Fruit fly (Drosophila melanogaster) whole organism, embryonic: ENCODE data around the gene bor.

ENCODE experiments used
- Awh ChIP-seq: fragments of 200-800 bp; sonication (Bioruptor generic); IDR thresholded peaks from 2 replicates; pipeline ENCODE4, ENCODE4 v1.3.6; 2022; ENCODE audit warnings: missing biosample characterization, missing genetic modification characterization
- CG10267 ChIP-seq: fragments of 200-800 bp; sonication (Bioruptor generic); optimal IDR thresholded peaks from 2 replicates; lab custom pipeline; 2018; ENCODE audit warnings: missing biosample characterization, mild to moderate bottlenecking, missing genetic modification characterization, moderate library complexity
- CG10274 ChIP-seq: fragments of 200-800 bp; sonication (Bioruptor generic); optimal IDR thresholded peaks from 3 replicates; lab custom pipeline; 2017; ENCODE audit warnings: missing biosample characterization, mild to moderate bottlenecking, missing genetic modification characterization
- CG10565 ChIP-seq: fragments of 200-800 bp; sonication (Bioruptor generic); optimal IDR thresholded peaks from 3 replicates; lab custom pipeline; 2016; ENCODE audit warnings: missing biosample characterization, mild to moderate bottlenecking, missing genetic modification characterization
- CG12659 ChIP-seq: fragments of 200-800 bp; sonication (Bioruptor generic); optimal IDR thresholded peaks from 3 replicates; lab custom pipeline; 2017; ENCODE audit warnings: mild to moderate bottlenecking, missing biosample characterization, missing genetic modification reagents, missing genetic modification characterization
- CG13424 ChIP-seq: fragments of 200-800 bp; sonication (Bioruptor generic); optimal IDR thresholded peaks from 2 replicates; lab custom pipeline; 2019; ENCODE audit warnings: missing biosample characterization, mild to moderate bottlenecking, missing genetic modification characterization, moderate library complexity
- CG15269 ChIP-seq: fragments of 200-800 bp; sonication (Bioruptor generic); optimal IDR thresholded peaks from 2 replicates; lab custom pipeline; 2018; ENCODE audit warnings: missing biosample characterization, mild to moderate bottlenecking, missing genetic modification characterization, moderate library complexity
- CG15601 ChIP-seq: fragments of 200-800 bp; sonication (Bioruptor generic); optimal IDR thresholded peaks from 3 replicates; lab custom pipeline; 2019; ENCODE audit warnings: missing biosample characterization, mild to moderate bottlenecking, missing genetic modification characterization, moderate library complexity
- CG15696 ChIP-seq: fragments of 200-800 bp; sonication (Bioruptor generic); optimal IDR thresholded peaks from 2 replicates; lab custom pipeline; 2019; ENCODE audit warnings: missing biosample characterization, mild to moderate bottlenecking, missing genetic modification characterization, moderate library complexity
- CG18599 ChIP-seq: fragments of 200-800 bp; sonication (Bioruptor generic); optimal IDR thresholded peaks from 3 replicates; lab custom pipeline; 2017; ENCODE audit warnings: missing biosample characterization, missing genetic modification characterization, mild to moderate bottlenecking, moderate library complexity, missing genetic modification reagents
- CG31224 ChIP-seq: fragments of 200-800 bp; sonication (Bioruptor generic); IDR thresholded peaks from 2 replicates; pipeline ENCODE4 v1.3.6; 2022; ENCODE audit warnings: missing biosample characterization, missing genetic modification characterization
- CG4360 ChIP-seq: fragments of 200-800 bp; sonication (Bioruptor generic); IDR thresholded peaks from 2 replicates; pipeline ENCODE4 v1.3.6; 2022; ENCODE audit warnings: missing biosample characterization, missing genetic modification characterization
- CG6654 ChIP-seq: fragments of 200-800 bp; sonication (Bioruptor generic); optimal IDR thresholded peaks from 2 replicates; lab custom pipeline; 2017; ENCODE audit warnings: missing biosample characterization, mild to moderate bottlenecking, missing genetic modification characterization
- CG6791 ChIP-seq: fragments of 200-800 bp; sonication (Bioruptor generic); IDR thresholded peaks from 3 replicates; pipeline ENCODE4 v1.3.6; 2022; ENCODE audit warnings: missing biosample characterization, missing genetic modification characterization; ENCODE audit not compliant: partially characterized antibody
- CG9437 ChIP-seq: fragments of 200-800 bp; sonication (Bioruptor generic); optimal IDR thresholded peaks from 2 replicates; lab custom pipeline; 2018; ENCODE audit warnings: missing biosample characterization, mild to moderate bottlenecking, missing genetic modification characterization
- Chrac-16 ChIP-seq: fragments of 200-800 bp; sonication (Bioruptor generic); optimal IDR thresholded peaks from 3 replicates; lab custom pipeline; 2016; ENCODE audit warnings: missing biosample characterization, missing genetic modification characterization
- CkIIα-i1 ChIP-seq: fragments of 200-800 bp; sonication (Bioruptor generic); IDR thresholded peaks from 2 replicates; pipeline ENCODE4 v1.3.6; 2022; ENCODE audit warnings: missing biosample characterization, missing genetic modification characterization
- CoRest ChIP-seq: fragments of 200-800 bp; sonication (Bioruptor generic); optimal IDR thresholded peaks from 3 replicates; lab custom pipeline; 2018; ENCODE audit warnings: missing biosample characterization, mild to moderate bottlenecking, missing genetic modification characterization, moderate library complexity
- Dek ChIP-seq: fragments of 200-800 bp; sonication (Bioruptor generic); optimal IDR thresholded peaks from 3 replicates; lab custom pipeline; 2019; ENCODE audit warnings: missing biosample characterization, mild to moderate bottlenecking, missing genetic modification characterization, moderate library complexity
- H15 ChIP-seq: fragments of 200-800 bp; sonication (Bioruptor generic); IDR thresholded peaks from 3 replicates; pipeline ENCODE4 v1.3.6; 2022; ENCODE audit warnings: missing biosample characterization, missing genetic modification characterization
- Nf-YB ChIP-seq: fragments of 200-800 bp; sonication (Bioruptor generic); optimal IDR thresholded peaks from 3 replicates; lab custom pipeline; 2019; ENCODE audit warnings: missing biosample characterization, mild to moderate bottlenecking, missing genetic modification characterization, moderate library complexity
- Nf-YC ChIP-seq: fragments of 200-800 bp; optimal IDR thresholded peaks from 3 replicates; lab custom pipeline; 2019; ENCODE audit warnings: missing biosample characterization, mild to moderate bottlenecking, missing genetic modification characterization, moderate library complexity
- Sin3A ChIP-seq: fragments of >200 bp; optimal IDR thresholded peaks from 2 replicates; lab custom pipeline; 2018
- ac ChIP-seq: fragments of 200-800 bp; sonication (Bioruptor generic); optimal IDR thresholded peaks from 3 replicates; lab custom pipeline; 2017; ENCODE audit warnings: missing biosample characterization, mild to moderate bottlenecking, missing genetic modification characterization
- amos ChIP-seq: fragments of 200-800 bp; sonication (Bioruptor generic); IDR thresholded peaks from 2 replicates; pipeline ENCODE4 v1.3.6; 2022; ENCODE audit warnings: missing biosample characterization, missing genetic modification characterization; ENCODE audit not compliant: partially characterized antibody
- bigmax ChIP-seq: fragments of 200-800 bp; sonication (Bioruptor generic); optimal IDR thresholded peaks from 2 replicates; lab custom pipeline; 2018; ENCODE audit warnings: missing biosample characterization, mild to moderate bottlenecking, missing genetic modification characterization
- bowl ChIP-seq: fragments of 200-800 bp; sonication (Bioruptor generic); IDR thresholded peaks from 2 replicates; pipeline ENCODE4 v1.3.6; 2022; ENCODE audit warnings: missing biosample characterization, missing genetic modification characterization
- cg ChIP-seq: fragments of 200-800 bp; sonication (Bioruptor generic); optimal IDR thresholded peaks from 3 replicates; lab custom pipeline; 2019; ENCODE audit warnings: missing biosample characterization, mild to moderate bottlenecking, missing genetic modification characterization, moderate library complexity
- chm ChIP-seq: fragments of 200-800 bp; sonication (Bioruptor generic); IDR thresholded peaks from 2 replicates; pipeline ENCODE4 v1.3.6; 2022; ENCODE audit warnings: missing biosample characterization, missing genetic modification characterization
- crp ChIP-seq, 2 experiments: fragments of 200-800 bp; sonication (Bioruptor generic); optimal IDR thresholded peaks; 2 replicates in 1 of 2; 3 replicates in 1 of 2; lab custom pipeline; 2017; ENCODE audit warnings: missing biosample characterization in 2 of 2, missing genetic modification characterization in 2 of 2, mild to moderate bottlenecking in 1 of 2, moderate library complexity in 1 of 2
- dm ChIP-seq: fragments of 200-800 bp; sonication (Bioruptor generic); optimal IDR thresholded peaks from 3 replicates; lab custom pipeline; 2016; ENCODE audit warnings: missing biosample characterization, missing genetic modification characterization
- dmrt11E ChIP-seq: fragments of 200-800 bp; sonication (Bioruptor generic); optimal IDR thresholded peaks from 3 replicates; lab custom pipeline; 2018; ENCODE audit warnings: missing biosample characterization, mild to moderate bottlenecking, missing genetic modification characterization, moderate library complexity
- fru ChIP-seq: fragments of >200 bp; optimal IDR thresholded peaks from 2 replicates; lab custom pipeline; 2017
- gsb ChIP-seq: fragments of 200-800 bp; sonication (Bioruptor generic); IDR thresholded peaks from 2 replicates; pipeline ENCODE4 v1.3.6; 2022; ENCODE audit warnings: missing biosample characterization, missing genetic modification characterization
- gt ChIP-seq: fragments of 200-800 bp; sonication (Bioruptor generic); IDR thresholded peaks from 2 replicates; pipeline ENCODE4 v1.3.6; 2022; ENCODE audit warnings: missing biosample characterization, missing genetic modification characterization
- inv ChIP-seq: fragments of 200-800 bp; sonication (Bioruptor generic); IDR thresholded peaks from 2 replicates; pipeline ENCODE4 v1.3.6; 2022; ENCODE audit warnings: missing biosample characterization, missing genetic modification characterization; ENCODE audit not compliant: partially characterized antibody
- kay ChIP-seq: fragments of 200-800 bp; sonication (Bioruptor generic); optimal IDR thresholded peaks from 2 replicates; lab custom pipeline; 2016; ENCODE audit warnings: missing biosample characterization, missing genetic modification characterization
- mld ChIP-seq: fragments of 200-800 bp; sonication (Bioruptor generic); IDR thresholded peaks from 3 replicates; pipeline ENCODE4 v1.3.6; 2022; ENCODE audit warnings: missing biosample characterization, missing genetic modification characterization; ENCODE audit not compliant: partially characterized antibody
- pan ChIP-seq, 4 experiments: fragments of >200 bp in 3 of 4; fragments of 200-800 bp in 1 of 4; sonication (Bioruptor generic) in 1 of 4; optimal IDR thresholded peaks in 3 of 4; IDR thresholded peaks in 1 of 4; 2 replicates each; pipeline versions ENCODE4 v1.3.6 to Lab custom; 2017 to 2022; ENCODE audit warnings: missing biosample characterization in 2 of 4, missing genetic modification characterization in 2 of 4, mixed read lengths in 1 of 4
- rib ChIP-seq: fragments of 200-800 bp; sonication (Bioruptor generic); IDR thresholded peaks from 2 replicates; pipeline ENCODE4 v1.3.6; 2022; ENCODE audit warnings: missing biosample characterization, missing genetic modification characterization
- sim ChIP-seq: fragments of 200-800 bp; sonication (Bioruptor generic); IDR thresholded peaks from 2 replicates; pipeline ENCODE4 v1.3.6; 2022; ENCODE audit warnings: missing biosample characterization, missing genetic modification characterization
- tgo ChIP-seq: fragments of 200-800 bp; sonication (Bioruptor generic); IDR thresholded peaks from 3 replicates; pipeline ENCODE4 v1.3.6; 2022; ENCODE audit warnings: missing biosample characterization, missing genetic modification characterization
- tll ChIP-seq, 2 experiments: fragments of 200-800 bp in 1 of 2; fragments of >200 bp in 1 of 2; sonication (Bioruptor generic) in 1 of 2; optimal IDR thresholded peaks; 2 replicates each; lab custom pipeline; 2017 to 2019; ENCODE audit warnings: missing biosample characterization in 2 of 2, missing genetic modification characterization in 2 of 2, mild to moderate bottlenecking in 1 of 2, moderate library complexity in 1 of 2
- trh ChIP-seq: fragments of 200-800 bp; sonication (Bioruptor generic); optimal IDR thresholded peaks from 2 replicates; lab custom pipeline; 2016; ENCODE audit warnings: missing biosample characterization, missing genetic modification characterization
- zen ChIP-seq: fragments of 200-800 bp; sonication (Bioruptor generic); optimal IDR thresholded peaks from 3 replicates; lab custom pipeline; 2018; ENCODE audit warnings: missing biosample characterization, mild to moderate bottlenecking, missing genetic modification characterization, moderate library complexity
- zfh2 ChIP-seq: fragments of 200-800 bp; sonication (Bioruptor generic); optimal IDR thresholded peaks from 2 replicates; lab custom pipeline; 2016; ENCODE audit warnings: missing biosample characterization, missing genetic modification characterization

Gene bor

DNA sequence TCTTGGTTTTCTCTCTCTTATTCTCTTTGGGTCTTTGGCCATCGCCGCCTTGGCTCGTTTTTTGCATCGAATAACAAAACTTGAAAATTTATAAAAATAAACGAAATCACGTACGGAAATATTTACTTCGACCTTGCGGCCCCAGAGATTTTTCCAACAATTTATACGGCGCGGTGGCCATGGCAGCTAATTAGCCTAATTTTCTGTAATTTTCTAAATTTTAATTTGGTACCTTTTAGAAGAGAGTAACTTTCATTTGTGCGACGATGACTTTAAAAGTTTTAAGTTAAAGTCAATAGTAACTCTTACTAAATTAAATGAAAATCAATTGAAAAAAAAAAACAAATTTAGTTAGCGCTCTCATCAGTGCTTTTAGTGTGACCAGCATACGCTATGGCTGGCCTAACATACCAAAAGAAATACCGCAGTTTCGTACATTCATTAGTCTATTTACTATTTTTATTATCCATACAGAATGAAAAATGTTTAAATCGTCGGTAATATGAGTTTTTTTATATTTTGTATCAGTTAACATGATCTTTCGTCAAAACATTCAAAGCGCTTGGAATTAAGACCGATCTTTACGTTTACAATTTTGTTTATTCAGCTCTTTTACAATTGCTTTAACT, 9.7 kb upstream of the bor start (continued):
- TF ChIP-seq Dek (tag; lab: Kevin White, UChicago): peak; percentile 34
- no peak for TF ChIP-seq rib (GFP tag; lab: Robert Waterston, UW)
- no peak for TF ChIP-seq CG15696 (tag; lab: Kevin White, UChicago)
- peak; percentile 2 for TF ChIP-seq zen (tag; lab: Kevin White, UChicago)
- TF ChIP-seq CkIIα-i1 (GFP tag; lab: Robert Waterston, UW): no peak

DNA sequence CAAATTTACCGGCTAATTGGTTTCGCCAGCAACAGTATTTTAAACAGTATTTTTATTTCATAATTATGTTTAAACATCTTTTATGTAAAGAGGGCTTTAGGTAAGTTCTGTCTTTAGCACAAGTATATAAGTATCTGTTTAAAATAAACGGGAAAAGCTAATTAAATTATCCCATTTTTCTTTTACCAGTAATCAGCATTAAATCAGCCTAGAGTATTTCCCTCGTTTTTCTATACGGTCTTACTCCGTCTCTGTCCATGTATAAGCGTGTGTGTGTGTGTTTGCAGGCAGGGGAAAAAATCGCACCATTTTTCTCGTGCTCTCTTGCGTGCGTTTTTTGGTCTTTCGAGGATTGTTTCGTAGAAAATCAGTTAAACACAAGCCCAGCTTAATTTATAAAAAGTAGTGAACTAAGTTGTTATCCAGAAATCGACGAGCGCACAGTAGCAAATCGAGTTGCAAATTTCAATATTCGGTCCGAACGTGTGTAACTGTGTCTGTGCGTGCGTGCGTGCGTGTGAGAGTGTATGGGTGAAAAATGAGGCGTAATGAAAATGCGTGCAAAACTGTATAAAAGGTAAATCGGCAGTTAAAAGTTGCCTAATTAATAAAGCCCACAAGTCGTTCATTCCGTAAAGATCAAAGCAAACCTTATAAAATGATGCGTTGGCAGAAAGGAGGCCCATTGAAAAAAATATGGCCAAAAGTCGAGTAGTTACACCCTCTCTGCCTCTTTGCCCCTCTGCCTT, 9.0 kb upstream of the bor start:
- TF ChIP-seq gt: no peak
- peak; percentile 14; the same call in 1 of the 2 replicates for TF ChIP-seq chm
- no peak for TF ChIP-seq pan (optimal IDR thresholded peaks at IDR 0.05; lab: Kevin White, UChicago)
- no peak for TF ChIP-seq pan (GFP tag; optimal IDR thresholded peaks at IDR 0.05 in 1 of 2, IDR thresholded peaks at IDR 0.05 in 1 of 2)
- TF ChIP-seq CG9437 (GFP tag; lab: Kevin White, UChicago): no peak
- TF ChIP-seq trh (GFP tag; lab: Kevin White, UChicago): no peak
- no peak for TF ChIP-seq CG13424 (tag; lab: Kevin White, UChicago)
- TF ChIP-seq dmrt11E: no peak
- no peak for TF ChIP-seq CG10274 (GFP tag; lab: Kevin White, UChicago)
- no peak for TF ChIP-seq zfh2
- no peak for TF ChIP-seq tll (GFP tag; optimal IDR thresholded peaks at IDR 0.05; lab: Kevin White, UChicago)
- no peak for TF ChIP-seq kay (GFP tag; lab: Kevin White, UChicago)
- no peak for TF ChIP-seq CoRest (tag; lab: Kevin White, UChicago)
- TF ChIP-seq inv (GFP tag; lab: Robert Waterston, UW): no peak
- no peak for TF ChIP-seq fru (lab: Kevin White, UChicago)
- TF ChIP-seq Chrac-16 (GFP tag; lab: Kevin White, UChicago): no peak
- TF ChIP-seq Awh (GFP tag; lab: Robert Waterston, UW): no peak
- no peak for TF ChIP-seq CG10565 (GFP tag; lab: Kevin White, UChicago)
- TF ChIP-seq CG10267 (tag; lab: Kevin White, UChicago): no peak
- no peak for TF ChIP-seq Nf-YC (tag; lab: Kevin White, UChicago)
- TF ChIP-seq H15 (GFP tag; lab: Robert Waterston, UW): no peak
- no peak for TF ChIP-seq crp (GFP tag; optimal IDR thresholded peaks at IDR 0.05; lab: Kevin White, UChicago)
- TF ChIP-seq CG15269 (tag; lab: Kevin White, UChicago): no peak
- TF ChIP-seq CG6654 (GFP tag; lab: Kevin White, UChicago): peak; percentile 73
- no peak for TF ChIP-seq tgo
- no peak for TF ChIP-seq gsb (GFP tag; lab: Robert Waterston, UW)
- no peak for TF ChIP-seq zen (tag; lab: Kevin White, UChicago)
- no peak for TF ChIP-seq Nf-YB (GFP tag; lab: Kevin White, UChicago)
- no peak for TF ChIP-seq ac (GFP tag; lab: Kevin White, UChicago)
- TF ChIP-seq CG18599 (GFP tag; lab: Kevin White, UChicago): no peak
- TF ChIP-seq CG6791 (GFP tag; lab: Robert Waterston, UW): no peak
- TF ChIP-seq dm: no peak
- peak; percentile 95 for TF ChIP-seq cg (GFP tag; lab: Kevin White, UChicago)
- TF ChIP-seq bigmax (GFP tag; lab: Kevin White, UChicago): no peak
- no peak for TF ChIP-seq sim
- TF ChIP-seq CG4360 (GFP tag; lab: Robert Waterston, UW): no peak
- TF ChIP-seq Sin3A (lab: Kevin White, UChicago): no peak
- TF ChIP-seq bowl (GFP tag; lab: Robert Waterston, UW): no peak
- TF ChIP-seq amos (GFP tag; lab: Robert Waterston, UW): no peak; the same call in 1 of the 2 replicates
- no peak for TF ChIP-seq mld (GFP tag; lab: Robert Waterston, UW)
- no peak for TF ChIP-seq CG15601 (tag; lab: Kevin White, UChicago)
- TF ChIP-seq CG12659: peak; percentile 10
- TF ChIP-seq CG31224 (GFP tag; lab: Robert Waterston, UW): no peak
